Fruit fly (Drosophila melanogaster) S2 (cell line): ENCODE measurements around the gene SkpE.

Experiments used
- CG8478 ChIP-seq: fragments of >200 bp; optimal IDR thresholded peaks from 2 replicates; lab custom pipeline; 2018
- CTCF ChIP-seq, 2 experiments: fragments of >200 bp; optimal IDR thresholded peaks; 2 replicates each; lab custom pipeline; 2018

DNA sequence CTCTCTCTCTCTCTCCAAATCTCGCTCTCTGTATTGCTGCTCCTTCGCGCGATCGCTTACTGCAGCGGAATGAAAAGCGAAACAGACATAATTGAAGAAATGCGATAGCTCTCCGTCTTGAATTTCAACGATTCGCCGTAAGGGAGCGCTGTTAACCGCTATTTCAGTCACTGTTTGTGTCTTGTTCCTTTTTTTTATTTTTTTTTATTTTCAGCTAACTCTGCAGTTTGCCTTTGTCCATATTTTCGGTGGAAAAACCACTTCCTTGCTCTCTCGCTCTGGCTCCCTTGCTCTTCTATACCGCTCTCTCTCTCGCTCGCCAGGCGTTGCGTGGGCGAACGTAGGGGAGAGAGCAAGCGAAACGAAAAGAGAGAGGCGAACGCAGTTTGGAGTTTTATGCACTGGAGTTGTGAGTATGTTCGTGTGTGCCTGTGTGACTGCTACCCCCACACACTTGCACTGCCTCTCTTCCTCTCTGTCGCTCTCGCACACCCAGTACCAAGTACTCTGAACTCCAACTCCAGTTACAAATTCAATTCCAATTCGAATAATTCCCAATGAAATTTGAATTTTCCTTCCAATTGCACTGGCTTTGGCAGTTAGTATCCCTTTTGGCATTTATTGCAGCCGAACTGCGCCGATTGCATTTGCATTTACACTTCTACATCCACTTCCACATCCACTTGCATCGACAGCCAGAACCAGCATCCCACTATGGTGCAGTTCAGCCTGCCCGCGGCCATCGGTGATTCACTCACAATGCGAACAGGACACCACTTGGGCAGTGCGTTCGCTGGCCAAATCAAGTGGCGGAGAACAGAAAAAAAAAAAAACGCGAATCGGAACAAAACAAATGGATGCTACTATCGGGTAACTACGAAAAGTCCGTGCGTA is 27.5 kb upstream of the SkpE start:
- no peak for TF ChIP-seq CG8478 (lab: Kevin White, UChicago)
- peak; percentile 52 to 60 for TF ChIP-seq CTCF (optimal IDR thresholded peaks at IDR 0.05; lab: Kevin White, UChicago)
